Fruit fly (Drosophila melanogaster) whole organism, wandering third instar larva: ENCODE measurements around the gene CG15446.

ENCODE experiments used
- Abd-B ChIP-seq: fragments of >200 bp; optimal IDR thresholded peaks from 2 replicates; lab custom pipeline; 2017; ENCODE audit warnings: missing biosample characterization, missing genetic modification characterization
- CG9705 ChIP-seq: fragments of 200-800 bp; sonication (Bioruptor generic); optimal IDR thresholded peaks from 2 replicates; lab custom pipeline; 2018; ENCODE audit warnings: missing biosample characterization, mild to moderate bottlenecking, missing genetic modification characterization
- Dfd ChIP-seq: fragments of >200 bp; optimal IDR thresholded peaks from 2 replicates; lab custom pipeline; 2017; ENCODE audit warnings: missing biosample characterization, missing genetic modification characterization
- GATAd ChIP-seq: sonication (Bioruptor generic); optimal IDR thresholded peaks from 2 replicates; lab custom pipeline; 2016; ENCODE audit warnings: missing biosample characterization, missing genetic modification characterization
- HLH106 ChIP-seq: fragments of 200-800 bp; optimal IDR thresholded peaks from 3 replicates; lab custom pipeline; 2019; ENCODE audit warnings: missing biosample characterization, mild to moderate bottlenecking, missing genetic modification characterization, moderate library complexity
- Jra ChIP-seq: sonication (Bioruptor generic); optimal IDR thresholded peaks from 2 replicates; lab custom pipeline; 2016; ENCODE audit warnings: missing biosample characterization, missing genetic modification characterization
- Mio ChIP-seq: sonication (Bioruptor generic); optimal IDR thresholded peaks from 2 replicates; lab custom pipeline; 2016; ENCODE audit warnings: missing biosample characterization, missing genetic modification characterization
- N ChIP-seq: fragments of >200 bp; optimal IDR thresholded peaks from 2 replicates; lab custom pipeline; 2018; ENCODE audit warnings: missing biosample characterization, missing external identifiers, missing genetic modification characterization
- br ChIP-seq: fragments of 200-800 bp; sonication (Bioruptor generic); optimal IDR thresholded peaks from 2 replicates; lab custom pipeline; 2016; ENCODE audit warnings: missing biosample characterization, missing genetic modification characterization
- brk ChIP-seq: fragments of 200-800 bp; sonication (Bioruptor generic); optimal IDR thresholded peaks from 2 replicates; lab custom pipeline; 2016; ENCODE audit warnings: missing biosample characterization, mild to moderate bottlenecking, missing genetic modification characterization
- dmrt93B ChIP-seq: fragments of 200-800 bp; sonication (Bioruptor generic); optimal IDR thresholded peaks from 2 replicates; lab custom pipeline; 2018; ENCODE audit warnings: missing biosample characterization, mild to moderate bottlenecking, missing genetic modification characterization
- fru ChIP-seq: fragments of 200-800 bp; sonication (Bioruptor generic); optimal IDR thresholded peaks from 3 replicates; lab custom pipeline; 2016; ENCODE audit warnings: missing biosample characterization, mild to moderate bottlenecking, missing genetic modification characterization
- h ChIP-seq: fragments of 200-800 bp; sonication (Bioruptor generic); optimal IDR thresholded peaks from 3 replicates; lab custom pipeline; 2016; ENCODE audit warnings: missing biosample characterization, mild to moderate bottlenecking, missing genetic modification characterization
- lola ChIP-seq: fragments of >200 bp; optimal IDR thresholded peaks from 2 replicates; lab custom pipeline; 2017; ENCODE audit warnings: missing biosample characterization, missing genetic modification characterization
- psq ChIP-seq: fragments of 200-800 bp; sonication (Bioruptor generic); optimal IDR thresholded peaks from 3 replicates; lab custom pipeline; 2017; ENCODE audit warnings: missing biosample characterization, mild to moderate bottlenecking, missing genetic modification characterization, moderate library complexity
- sage ChIP-seq: fragments of 200-800 bp; sonication (Bioruptor generic); optimal IDR thresholded peaks from 2 replicates; lab custom pipeline; 2016; ENCODE audit warnings: missing biosample characterization, mild to moderate bottlenecking, missing genetic modification characterization
- sv ChIP-seq: fragments of 200-800 bp; sonication (Bioruptor generic); optimal IDR thresholded peaks from 3 replicates; lab custom pipeline; 2016; ENCODE audit warnings: missing biosample characterization, missing genetic modification characterization
- usp ChIP-seq: fragments of >200 bp; optimal IDR thresholded peaks from 2 replicates; lab custom pipeline; 2017; ENCODE audit warnings: missing biosample characterization, missing genetic modification characterization

The CG15446 gene

DNA sequence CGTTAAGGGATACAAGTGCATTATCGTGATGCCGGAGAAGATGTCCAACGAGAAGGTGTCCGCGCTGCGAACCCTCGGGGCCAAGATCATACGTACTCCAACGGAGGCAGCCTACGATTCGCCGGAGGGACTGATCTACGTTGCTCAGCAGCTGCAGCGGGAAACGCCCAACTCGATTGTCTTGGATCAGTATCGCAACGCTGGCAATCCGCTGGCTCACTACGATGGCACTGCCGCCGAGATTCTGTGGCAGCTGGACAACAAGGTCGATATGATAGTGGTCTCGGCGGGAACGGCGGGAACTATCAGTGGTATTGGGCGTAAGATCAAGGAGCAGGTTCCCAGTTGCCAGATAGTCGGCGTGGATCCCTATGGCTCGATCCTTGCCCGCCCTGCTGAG, 54.3 kb downstream of the CG15446 start:
- no peak for TF ChIP-seq psq
- TF ChIP-seq GATAd (GFP tag; lab: Kevin White, UChicago): no peak
- no peak for TF ChIP-seq lola (GFP tag; lab: Kevin White, UChicago)
- no peak for TF ChIP-seq CG9705 (GFP tag; lab: Kevin White, UChicago)
- no peak for TF ChIP-seq br (GFP tag; lab: Kevin White, UChicago)
- TF ChIP-seq Mio: no peak
- TF ChIP-seq Jra (GFP tag; lab: Kevin White, UChicago): no peak
- no peak for TF ChIP-seq fru (GFP tag; lab: Kevin White, UChicago)
- TF ChIP-seq sage (GFP tag; lab: Kevin White, UChicago): no peak
- TF ChIP-seq usp (GFP tag; lab: Kevin White, UChicago): no peak
- TF ChIP-seq brk (GFP tag; lab: Kevin White, UChicago): no peak
- no peak for TF ChIP-seq N (GFP tag; lab: Kevin White, UChicago)
- no peak for TF ChIP-seq HLH106 (tag; lab: Kevin White, UChicago)
- no peak for TF ChIP-seq Abd-B (GFP tag; lab: Kevin White, UChicago)
- TF ChIP-seq Dfd: no peak
- TF ChIP-seq dmrt93B (GFP tag; lab: Kevin White, UChicago): no peak

DNA sequence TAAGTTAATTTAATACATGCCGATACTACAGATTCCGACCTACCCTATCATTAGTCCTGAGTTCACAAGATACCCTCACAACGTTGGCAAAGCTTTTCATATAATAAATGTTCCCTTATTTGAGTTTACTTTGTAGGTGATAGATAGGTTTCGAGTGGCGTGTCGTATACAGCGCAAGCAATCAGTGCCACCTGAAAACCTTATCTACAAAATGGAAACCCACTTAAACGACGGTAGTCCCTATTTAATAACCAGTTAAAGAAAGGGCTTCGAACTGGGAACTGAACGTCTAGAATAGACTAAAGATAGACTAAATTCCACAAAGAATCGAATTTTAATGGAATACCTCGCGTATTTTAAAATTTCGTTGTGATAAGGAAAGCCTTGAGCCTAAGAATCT, 55.9 kb downstream of the CG15446 start:
- TF ChIP-seq sv (no peak), h (GFP tag; lab: Kevin White, UChicago) (peak; percentile 3)
